Fruit fly (Drosophila melanogaster): ENCODE measurements around the gene CG4073.

The CG4073 gene

dm6 chr3R:10664942-10665341 is 49.7 kb upstream of the CG4073 start (continued):
- peak; percentile 58 for TF ChIP-seq gsb-n (tag; optimal IDR thresholded peaks at IDR 0.05)
- TF ChIP-seq dati (GFP tag; IDR thresholded peaks at IDR 0.05) = no peak
- no peak for TF ChIP-seq Poxn (GFP tag; IDR thresholded peaks at IDR 0.05)
- no peak for TF ChIP-seq inv (GFP tag; IDR thresholded peaks at IDR 0.05; ENCODE audit: partially characterized antibody)
- TF ChIP-seq CHES-1-like (GFP tag; optimal IDR thresholded peaks at IDR 0.05) = peak; percentile 14
- TF ChIP-seq Ets65A (GFP tag) = no peak
- TF ChIP-seq lov (optimal IDR thresholded peaks at IDR 0.05) = no peak
- peak; percentile 89; the same call in 2 of the 3 replicates for TF ChIP-seq lov (GFP tag; IDR thresholded peaks at IDR 0.05)
- TF ChIP-seq CG4730 (GFP tag; IDR thresholded peaks at IDR 0.05) = peak; percentile 50; the same call in 1 of the 2 replicates
- peak; percentile 41 for TF ChIP-seq twi (tag; optimal IDR thresholded peaks at IDR 0.05)
- no peak for TF ChIP-seq CG42726 (GFP tag; IDR thresholded peaks at IDR 0.05; ENCODE audit: partially characterized antibody)
- TF ChIP-seq CG18011 (GFP tag; optimal IDR thresholded peaks at IDR 0.05) = no peak
- peak; percentile 44 for TF ChIP-seq tgo (GFP tag; IDR thresholded peaks at IDR 0.05)
- TF ChIP-seq danr (GFP tag; IDR thresholded peaks at IDR 0.05) = no peak
- TF ChIP-seq rib (GFP tag; IDR thresholded peaks at IDR 0.05) = 0 out of 2 replicates have a peak, but pooled peaks have one; percentile 57
- no peak for TF ChIP-seq Ptx1 (GFP tag; IDR thresholded peaks at IDR 0.05)
- TF ChIP-seq org-1 (GFP tag; optimal IDR thresholded peaks at IDR 0.05) = peak; percentile 54
- TF ChIP-seq dmrt99B (tag; optimal IDR thresholded peaks at IDR 0.05) = peak; percentile 51
- no peak for TF ChIP-seq fru (optimal IDR thresholded peaks at IDR 0.05)
- TF ChIP-seq abd-A (tag; optimal IDR thresholded peaks at IDR 0.05) = peak; percentile 86
- peak; percentile 60 for TF ChIP-seq Mes4 (GFP tag; optimal IDR thresholded peaks at IDR 0.05)
- TF ChIP-seq CG2202 (tag; optimal IDR thresholded peaks at IDR 0.05) = peak; percentile 15
- TF ChIP-seq CG1647 (GFP tag; optimal IDR thresholded peaks at IDR 0.05) = no peak
- TF ChIP-seq unc-4 (GFP tag; IDR thresholded peaks at IDR 0.05; ENCODE audit: partially characterized antibody) = no peak
- TF ChIP-seq CG16815 (GFP tag; optimal IDR thresholded peaks at IDR 0.05) = no peak
- TF ChIP-seq CG12236 (GFP tag; optimal IDR thresholded peaks at IDR 0.05) = no peak
- no peak for TF ChIP-seq CG1602 (GFP tag; optimal IDR thresholded peaks at IDR 0.05)
- peak; percentile 58 for TF ChIP-seq CG11504 (tag; optimal IDR thresholded peaks at IDR 0.05)
- TF ChIP-seq CG17568 (GFP tag; optimal IDR thresholded peaks at IDR 0.05) = peak; percentile 16
- TF ChIP-seq exex (tag; optimal IDR thresholded peaks at IDR 0.05) = no peak
- peak; percentile 58 for TF ChIP-seq CG18599 (GFP tag; optimal IDR thresholded peaks at IDR 0.05)
- TF ChIP-seq bbx (GFP tag; IDR thresholded peaks at IDR 0.05; ENCODE audit: partially characterized antibody) = peak; percentile 43
- TF ChIP-seq klu (GFP tag; IDR thresholded peaks at IDR 0.05) = no peak
- no peak for TF ChIP-seq BEAF-32 (GFP tag; optimal IDR thresholded peaks at IDR 0.05)
- peak; percentile 4 for TF ChIP-seq CG10654 (GFP tag; optimal IDR thresholded peaks at IDR 0.05)
- peak; percentile 68 for TF ChIP-seq CG3065 (GFP tag; optimal IDR thresholded peaks at IDR 0.05)
- TF ChIP-seq CG30431 (GFP tag; optimal IDR thresholded peaks at IDR 0.05) = no peak
- no peak for TF ChIP-seq Aef1 (GFP tag; IDR thresholded peaks at IDR 0.05)
- peak; percentile 76 for TF ChIP-seq Vsx1 (GFP tag; optimal IDR thresholded peaks at IDR 0.05)
- TF ChIP-seq Pdp1 (GFP tag; optimal IDR thresholded peaks at IDR 0.05) = no peak
- TF ChIP-seq Hand (GFP tag; optimal IDR thresholded peaks at IDR 0.05) = no peak
- TF ChIP-seq peb (GFP tag; IDR thresholded peaks at IDR 0.05) = 0 out of 2 replicates have a peak, but pooled peaks have one; percentile 14
- TF ChIP-seq lab (GFP tag; optimal IDR thresholded peaks at IDR 0.05) = peak; percentile 66
- TF ChIP-seq caup (GFP tag; optimal IDR thresholded peaks at IDR 0.05; ENCODE audit: severe bottlenecking) = peak; percentile 56
- TF ChIP-seq Sin3A (optimal IDR thresholded peaks at IDR 0.05) = no peak
- peak; percentile 29; the same call in 1 of the 2 replicates for TF ChIP-seq ttk (GFP tag; IDR thresholded peaks at IDR 0.05)
- no peak for TF ChIP-seq hkb (optimal IDR thresholded peaks at IDR 0.05)
- TF ChIP-seq hkb (GFP tag; IDR thresholded peaks at IDR 0.05) = peak; percentile 72
- no peak for TF ChIP-seq CG14441 (GFP tag; IDR thresholded peaks at IDR 0.05)
- peak; percentile 98 for TF ChIP-seq CG14965 (GFP tag; optimal IDR thresholded peaks at IDR 0.05; ENCODE audit: borderline replicate concordance)
- 0 out of 2 replicates have a peak, but pooled peaks have one; percentile 24 for TF ChIP-seq crol (GFP tag; IDR thresholded peaks at IDR 0.05)
- TF ChIP-seq CTCF (GFP tag; optimal IDR thresholded peaks at IDR 0.05) = peak; percentile 93
